Fruit fly (Drosophila melanogaster) whole organism, embryonic: Measurements from ENCODE around the gene CG10663.
A peak's percentile ranks its signal among the peaks of the same experiment; 100 is the strongest.

Experiments used
- Ada2b ChIP-seq: fragments of 200-800 bp; sonication (Bioruptor generic); IDR thresholded peaks from 2 replicates; pipeline ENCODE4 v1.3.6; 2022; ENCODE audit warnings: missing biosample characterization, missing genetic modification characterization
- Atf6 ChIP-seq: fragments of 200-800 bp; sonication (Bioruptor generic); IDR thresholded peaks from 2 replicates; pipeline ENCODE4 v1.3.6; 2022; ENCODE audit warnings: missing biosample characterization, missing genetic modification characterization
- Bteb2 ChIP-seq: fragments of 200-800 bp; sonication (Bioruptor generic); optimal IDR thresholded peaks from 2 replicates; lab custom pipeline; 2016; ENCODE audit warnings: missing biosample characterization, missing genetic modification characterization
- CG10209 ChIP-seq: fragments of 200-800 bp; sonication (Bioruptor generic); optimal IDR thresholded peaks from 3 replicates; lab custom pipeline; 2017; ENCODE audit warnings: missing biosample characterization, mild to moderate bottlenecking, missing genetic modification characterization, missing genetic modification reagents
- CG10321 ChIP-seq: fragments of 200-800 bp; sonication (Bioruptor generic); IDR thresholded peaks from 2 replicates; pipeline ENCODE4 v1.3.6; 2022; ENCODE audit warnings: missing biosample characterization, missing genetic modification characterization
- CG10543 ChIP-seq: fragments of 200-800 bp; sonication (Bioruptor generic); optimal IDR thresholded peaks from 3 replicates; lab custom pipeline; 2017; ENCODE audit warnings: missing biosample characterization, mild to moderate bottlenecking, missing genetic modification characterization, moderate library complexity
- CG12236 ChIP-seq: fragments of 200-800 bp; sonication (Bioruptor generic); optimal IDR thresholded peaks from 2 replicates; lab custom pipeline; 2016; ENCODE audit warnings: missing biosample characterization, missing genetic modification characterization
- CG12769 ChIP-seq: fragments of 200-800 bp; sonication (Bioruptor generic); optimal IDR thresholded peaks from 2 replicates; lab custom pipeline; 2019; ENCODE audit warnings: missing biosample characterization, mild to moderate bottlenecking, missing genetic modification characterization, moderate library complexity
- CG15269 ChIP-seq: fragments of 200-800 bp; sonication (Bioruptor generic); optimal IDR thresholded peaks from 2 replicates; lab custom pipeline; 2018; ENCODE audit warnings: missing biosample characterization, mild to moderate bottlenecking, missing genetic modification characterization, moderate library complexity
- CG15479 ChIP-seq: fragments of 200-800 bp; sonication (Bioruptor generic); optimal IDR thresholded peaks from 3 replicates; lab custom pipeline; 2019; ENCODE audit warnings: missing biosample characterization, mild to moderate bottlenecking, missing genetic modification characterization, moderate library complexity
- CG15601 ChIP-seq: fragments of 200-800 bp; sonication (Bioruptor generic); optimal IDR thresholded peaks from 3 replicates; lab custom pipeline; 2019; ENCODE audit warnings: missing biosample characterization, mild to moderate bottlenecking, missing genetic modification characterization, moderate library complexity
- CG16813 ChIP-seq: fragments of 200-800 bp; sonication (Bioruptor generic); IDR thresholded peaks from 3 replicates; pipeline ENCODE4 v1.3.6; 2022; ENCODE audit warnings: missing biosample characterization, missing genetic modification characterization; ENCODE audit not compliant: partially characterized antibody
- CG18262 ChIP-seq: fragments of 200-800 bp; optimal IDR thresholded peaks from 3 replicates; lab custom pipeline; 2019; ENCODE audit warnings: missing biosample characterization, mild to moderate bottlenecking, missing genetic modification characterization, moderate library complexity
- CG2202 ChIP-seq: fragments of 200-800 bp; sonication (Bioruptor generic); optimal IDR thresholded peaks from 2 replicates; lab custom pipeline; 2018; ENCODE audit warnings: missing biosample characterization, mild to moderate bottlenecking, missing genetic modification characterization
- CG30403 ChIP-seq: fragments of 200-800 bp; sonication (Bioruptor generic); optimal IDR thresholded peaks from 3 replicates; lab custom pipeline; 2016; ENCODE audit warnings: missing biosample characterization, missing genetic modification characterization
- CG32772 ChIP-seq: fragments of 200-800 bp; sonication (Bioruptor generic); IDR thresholded peaks from 2 replicates; pipeline ENCODE4 v1.3.6; 2022; ENCODE audit warnings: missing biosample characterization, missing genetic modification characterization
- CG3281 ChIP-seq: fragments of 200-800 bp; sonication (Bioruptor generic); optimal IDR thresholded peaks from 3 replicates; lab custom pipeline; 2017; ENCODE audit warnings: missing biosample characterization, mild to moderate bottlenecking, missing genetic modification characterization
- CG3995 ChIP-seq: fragments of 200-800 bp; sonication (Bioruptor generic); optimal IDR thresholded peaks from 3 replicates; lab custom pipeline; 2016; ENCODE audit warnings: missing biosample characterization, missing genetic modification characterization
- CG5245 ChIP-seq: fragments of 200-800 bp; sonication (Bioruptor generic); optimal IDR thresholded peaks from 3 replicates; lab custom pipeline; 2016; ENCODE audit warnings: missing biosample characterization, missing genetic modification characterization
- CG6791 ChIP-seq: fragments of 200-800 bp; sonication (Bioruptor generic); IDR thresholded peaks from 3 replicates; pipeline ENCODE4 v1.3.6; 2022; ENCODE audit warnings: missing biosample characterization, missing genetic modification characterization; ENCODE audit not compliant: partially characterized antibody
- CG7963 ChIP-seq: fragments of 200-800 bp; sonication (Bioruptor generic); IDR thresholded peaks from 3 replicates; pipeline ENCODE4 v1.3.6; 2022; ENCODE audit warnings: missing biosample characterization, missing genetic modification characterization; ENCODE audit not compliant: partially characterized antibody
- D19A ChIP-seq: fragments of 200-800 bp; optimal IDR thresholded peaks from 3 replicates; lab custom pipeline; 2019; ENCODE audit warnings: missing biosample characterization, mild to moderate bottlenecking, missing genetic modification characterization, moderate library complexity
- Dad ChIP-seq: fragments of 200-800 bp; sonication (Bioruptor generic); optimal IDR thresholded peaks from 3 replicates; lab custom pipeline; 2016; ENCODE audit warnings: missing biosample characterization, missing genetic modification characterization
- Dip2 ChIP-seq: fragments of 200-800 bp; sonication (Bioruptor generic); IDR thresholded peaks from 2 replicates; pipeline ENCODE4 v1.3.6; 2022; ENCODE audit warnings: missing biosample characterization, missing genetic modification characterization
- Dp ChIP-seq: fragments of 200-800 bp; sonication (Bioruptor generic); optimal IDR thresholded peaks from 2 replicates; lab custom pipeline; 2018; ENCODE audit warnings: missing biosample characterization, mild to moderate bottlenecking, missing genetic modification characterization, moderate library complexity
- E2f2 ChIP-seq: fragments of 200-800 bp; sonication (Bioruptor generic); IDR thresholded peaks from 2 replicates; pipeline ENCODE4 v1.3.6; 2022; ENCODE audit warnings: missing biosample characterization, missing genetic modification characterization
- Fer3 ChIP-seq: fragments of 200-800 bp; sonication (Bioruptor generic); optimal IDR thresholded peaks from 2 replicates; lab custom pipeline; 2018; ENCODE audit warnings: missing biosample characterization, mild to moderate bottlenecking, missing genetic modification characterization, moderate library complexity
- HmgZ ChIP-seq: fragments of 200-800 bp; sonication (Bioruptor generic); optimal IDR thresholded peaks from 2 replicates; lab custom pipeline; 2018; ENCODE audit warnings: missing biosample characterization, mild to moderate bottlenecking, missing genetic modification characterization
- Hmx ChIP-seq: fragments of 200-800 bp; sonication (Bioruptor generic); optimal IDR thresholded peaks from 2 replicates; lab custom pipeline; 2016; ENCODE audit warnings: missing biosample characterization, missing genetic modification characterization
- Hr51 ChIP-seq, 2 experiments: fragments of 200-800 bp; sonication (Bioruptor generic); optimal IDR thresholded peaks; 2 replicates in 1 of 2; 3 replicates in 1 of 2; lab custom pipeline; 2016 to 2018; ENCODE audit warnings: missing biosample characterization in 2 of 2, missing genetic modification characterization in 2 of 2, mild to moderate bottlenecking in 1 of 2, moderate library complexity in 1 of 2
- Hsf ChIP-seq: fragments of 200-800 bp; sonication (Bioruptor generic); optimal IDR thresholded peaks from 3 replicates; lab custom pipeline; 2016; ENCODE audit warnings: missing biosample characterization, missing genetic modification characterization
- Lhr ChIP-seq: fragments of 200-800 bp; sonication (Bioruptor generic); optimal IDR thresholded peaks from 3 replicates; lab custom pipeline; 2017; ENCODE audit warnings: mild to moderate bottlenecking, missing biosample characterization, missing genetic modification reagents, missing genetic modification characterization
- Ptx1 ChIP-seq: fragments of 200-800 bp; sonication (Bioruptor generic); IDR thresholded peaks from 2 replicates; pipeline ENCODE4 v1.3.6; 2022; ENCODE audit warnings: missing biosample characterization, missing genetic modification characterization
- Rfx ChIP-seq: fragments of 200-800 bp; sonication (Bioruptor generic); IDR thresholded peaks from 2 replicates; pipeline ENCODE4 v1.3.6; 2022; ENCODE audit warnings: missing biosample characterization, missing genetic modification characterization
- Xrp1 ChIP-seq: fragments of 200-800 bp; sonication (Bioruptor generic); IDR thresholded peaks from 2 replicates; pipeline ENCODE4 v1.3.6; 2022; ENCODE audit warnings: missing biosample characterization, missing genetic modification characterization
- amos ChIP-seq: fragments of 200-800 bp; sonication (Bioruptor generic); IDR thresholded peaks from 2 replicates; pipeline ENCODE4 v1.3.6; 2022; ENCODE audit warnings: missing biosample characterization, missing genetic modification characterization; ENCODE audit not compliant: partially characterized antibody
- crp ChIP-seq, 2 experiments: fragments of 200-800 bp; sonication (Bioruptor generic); optimal IDR thresholded peaks; 2 replicates in 1 of 2; 3 replicates in 1 of 2; lab custom pipeline; 2017; ENCODE audit warnings: missing biosample characterization in 2 of 2, missing genetic modification characterization in 2 of 2, mild to moderate bottlenecking in 1 of 2, moderate library complexity in 1 of 2
- dimm ChIP-seq: fragments of 200-800 bp; sonication (Bioruptor generic); IDR thresholded peaks from 2 replicates; pipeline ENCODE4 v1.3.6; 2022; ENCODE audit warnings: missing biosample characterization, missing genetic modification characterization
- dpn ChIP-seq, 2 experiments: fragments of 200-800 bp; sonication (Bioruptor generic); optimal IDR thresholded peaks; 3 replicates each; lab custom pipeline; 2016; ENCODE audit warnings: missing biosample characterization in 2 of 2, missing genetic modification characterization in 2 of 2
- fd3F ChIP-seq: fragments of 200-800 bp; sonication (Bioruptor generic); optimal IDR thresholded peaks from 2 replicates; lab custom pipeline; 2018; ENCODE audit warnings: missing biosample characterization, mild to moderate bottlenecking, missing genetic modification characterization, moderate library complexity
- grau ChIP-seq: fragments of 200-800 bp; optimal IDR thresholded peaks from 3 replicates; lab custom pipeline; 2019; ENCODE audit warnings: missing biosample characterization, mild to moderate bottlenecking, missing genetic modification characterization, moderate library complexity
- gsb-n ChIP-seq: fragments of 200-800 bp; sonication (Bioruptor generic); optimal IDR thresholded peaks from 3 replicates; lab custom pipeline; 2018; ENCODE audit warnings: missing biosample characterization, mild to moderate bottlenecking, missing genetic modification characterization
- lab ChIP-seq: fragments of 200-800 bp; sonication (Bioruptor generic); optimal IDR thresholded peaks from 3 replicates; lab custom pipeline; 2017; ENCODE audit warnings: missing biosample characterization, missing genetic modification characterization, mild to moderate bottlenecking, moderate library complexity, missing genetic modification reagents
- lbe ChIP-seq: fragments of 200-800 bp; sonication (Bioruptor generic); optimal IDR thresholded peaks from 2 replicates; lab custom pipeline; 2016; ENCODE audit warnings: missing biosample characterization, mild to moderate bottlenecking, missing genetic modification characterization
- onecut ChIP-seq: fragments of 200-800 bp; sonication (Bioruptor generic); IDR thresholded peaks from 2 replicates; pipeline ENCODE4 v1.3.6; 2022; ENCODE audit warnings: missing biosample characterization, missing genetic modification characterization
- otp ChIP-seq: fragments of 200-800 bp; sonication (Bioruptor generic); IDR thresholded peaks from 3 replicates; pipeline ENCODE4, ENCODE4 v1.3.6; 2022; ENCODE audit warnings: missing biosample characterization, missing genetic modification characterization
- p53 ChIP-seq: fragments of 200-800 bp; sonication (Bioruptor generic); optimal IDR thresholded peaks from 2 replicates; lab custom pipeline; 2016; ENCODE audit warnings: missing biosample characterization, missing genetic modification characterization
- shn ChIP-seq: fragments of 200-800 bp; sonication (Bioruptor generic); optimal IDR thresholded peaks from 3 replicates; lab custom pipeline; 2016; ENCODE audit warnings: missing biosample characterization, missing genetic modification characterization
- slou ChIP-seq: fragments of 200-800 bp; sonication (Bioruptor generic); optimal IDR thresholded peaks from 3 replicates; lab custom pipeline; 2016; ENCODE audit warnings: missing biosample characterization, missing genetic modification characterization
- sug ChIP-seq: fragments of 200-800 bp; optimal IDR thresholded peaks from 2 replicates; lab custom pipeline; 2019; ENCODE audit warnings: missing biosample characterization, mild to moderate bottlenecking, missing genetic modification characterization, moderate library complexity

CG10663 gene

dm6 chr3L:12501249-12501648 is 16.4 kb upstream of the CG10663 start, which contains the start of the genes CG10638 and CG10681 (continued):
- TF ChIP-seq Dad (GFP tag; lab: Kevin White, UChicago) (no peak), Lhr (GFP tag; lab: Kevin White, UChicago) (peak; percentile 45), amos (GFP tag; lab: Robert Waterston, UW) (no peak), CG2202 (peak; percentile 26), CG15479 (GFP tag; lab: Kevin White, UChicago) (no peak), CG6791 (GFP tag; lab: Robert Waterston, UW) (no peak), Hmx (GFP tag; lab: Kevin White, UChicago) (peak; percentile 0), E2f2 (GFP tag; lab: Robert Waterston, UW) (peak; percentile 51; the same call in 1 of the 2 replicates), lbe (GFP tag; lab: Kevin White, UChicago) (peak; percentile 85), Ptx1 (GFP tag; lab: Robert Waterston, UW) (0 out of 2 replicates have a peak, but pooled peaks have one; percentile 16), Atf6 (GFP tag; lab: Robert Waterston, UW) (peak; percentile 29; the same call in 1 of the 2 replicates), CG32772 (peak; percentile 53), slou (GFP tag; lab: Kevin White, UChicago) (no peak), Dp (GFP tag; lab: Kevin White, UChicago) (peak; percentile 49), fd3F (no peak), dpn (GFP tag; optimal IDR thresholded peaks at IDR 0.05; lab: Kevin White, UChicago) (peak in 1 of 2 experiments; percentile 50), p53 (no peak), dimm (GFP tag; lab: Robert Waterston, UW) (no peak), CG12236 (no peak), Hr51 (GFP tag; optimal IDR thresholded peaks at IDR 0.05; lab: Kevin White, UChicago) (peak in 1 of 2 experiments; percentile 36), Fer3 (tag; lab: Kevin White, UChicago) (peak; percentile 25), CG16813 (GFP tag; lab: Robert Waterston, UW) (no peak), CG10321 (no peak), CG10543 (GFP tag; lab: Kevin White, UChicago) (peak; percentile 9), CG12769 (no peak), CG5245 (peak; percentile 49), CG15269 (tag; lab: Kevin White, UChicago) (peak; percentile 39), D19A (peak; percentile 34), otp (GFP tag; lab: Robert Waterston, UW) (no peak), Hsf (GFP tag; lab: Kevin White, UChicago) (peak; percentile 46), lab (GFP tag; lab: Kevin White, UChicago) (peak; percentile 15), crp (GFP tag; optimal IDR thresholded peaks at IDR 0.05; lab: Kevin White, UChicago) (peak; percentile 67 to 91), Bteb2 (peak; percentile 25), CG30403 (peak; percentile 49), CG15601 (tag; lab: Kevin White, UChicago) (peak; percentile 31), HmgZ (tag; lab: Kevin White, UChicago) (peak; percentile 62), sug (tag; lab: Kevin White, UChicago) (peak; percentile 40), CG10209 (GFP tag; lab: Kevin White, UChicago) (peak; percentile 31), gsb-n (peak; percentile 40), CG3995 (GFP tag; lab: Kevin White, UChicago) (peak; percentile 4), grau (tag; lab: Kevin White, UChicago) (peak; percentile 53), onecut (GFP tag; lab: Robert Waterston, UW) (no peak), shn (no peak), CG7963 (GFP tag; lab: Robert Waterston, UW) (no peak), CG3281 (GFP tag; lab: Kevin White, UChicago) (peak; percentile 23), Rfx (GFP tag; lab: Robert Waterston, UW) (peak; percentile 21; the same call in 1 of the 2 replicates), Dip2 (no peak), Ada2b (no peak), CG18262 (tag; lab: Kevin White, UChicago) (peak; percentile 49), Xrp1 (peak; percentile 47)
